Fruit fly (Drosophila melanogaster) whole organism, embryonic: ENCODE results near the gene CG13404.

ENCODE experiments used
- CG12219 ChIP-seq: fragments of 200-800 bp; sonication (Bioruptor generic); optimal IDR thresholded peaks from 3 replicates; lab custom pipeline; 2018; ENCODE audit warnings: missing biosample characterization, mild to moderate bottlenecking, missing genetic modification characterization
- CG17612 ChIP-seq: fragments of 200-800 bp; sonication (Bioruptor generic); IDR thresholded peaks from 2 replicates; pipeline ENCODE4 v1.3.6; 2022; ENCODE audit warnings: missing biosample characterization, missing genetic modification characterization
- CG18262 ChIP-seq: fragments of 200-800 bp; optimal IDR thresholded peaks from 3 replicates; lab custom pipeline; 2019; ENCODE audit warnings: missing biosample characterization, mild to moderate bottlenecking, missing genetic modification characterization, moderate library complexity
- CG1832 ChIP-seq: fragments of 200-800 bp; sonication (Bioruptor generic); optimal IDR thresholded peaks from 2 replicates; lab custom pipeline; 2017; ENCODE audit warnings: missing biosample characterization, mild to moderate bottlenecking, missing genetic modification characterization, inconsistent platforms
- CG18599 ChIP-seq: fragments of 200-800 bp; sonication (Bioruptor generic); optimal IDR thresholded peaks from 3 replicates; lab custom pipeline; 2017; ENCODE audit warnings: missing biosample characterization, missing genetic modification characterization, mild to moderate bottlenecking, moderate library complexity, missing genetic modification reagents
- CG3163 ChIP-seq: fragments of 200-800 bp; sonication (Bioruptor generic); optimal IDR thresholded peaks from 3 replicates; lab custom pipeline; 2016; ENCODE audit warnings: missing biosample characterization, missing genetic modification characterization
- CG34376 ChIP-seq: fragments of 200-800 bp; sonication (Bioruptor generic); optimal IDR thresholded peaks from 2 replicates; lab custom pipeline; 2018; ENCODE audit warnings: missing biosample characterization, mild to moderate bottlenecking, missing genetic modification characterization
- CG4617 ChIP-seq: fragments of 200-800 bp; sonication (Bioruptor generic); optimal IDR thresholded peaks from 3 replicates; lab custom pipeline; 2016; ENCODE audit warnings: missing biosample characterization, missing genetic modification characterization, borderline replicate concordance
- CG4820 ChIP-seq: fragments of 200-800 bp; sonication (Bioruptor generic); optimal IDR thresholded peaks from 3 replicates; lab custom pipeline; 2016; ENCODE audit warnings: missing biosample characterization, missing genetic modification characterization
- CG7271 ChIP-seq: fragments of 200-800 bp; sonication (Bioruptor generic); optimal IDR thresholded peaks from 2 replicates; lab custom pipeline; 2018; ENCODE audit warnings: missing biosample characterization, mild to moderate bottlenecking, missing genetic modification characterization, moderate library complexity
- CG7745 ChIP-seq: fragments of 200-800 bp; sonication (Bioruptor generic); optimal IDR thresholded peaks from 2 replicates; lab custom pipeline; 2018; ENCODE audit warnings: missing biosample characterization, mild to moderate bottlenecking, missing genetic modification characterization, moderate library complexity
- CG7786 ChIP-seq: fragments of 200-800 bp; sonication (Bioruptor generic); optimal IDR thresholded peaks from 2 replicates; lab custom pipeline; 2016; ENCODE audit warnings: missing biosample characterization, missing genetic modification characterization
- D19A ChIP-seq: fragments of 200-800 bp; optimal IDR thresholded peaks from 3 replicates; lab custom pipeline; 2019; ENCODE audit warnings: missing biosample characterization, mild to moderate bottlenecking, missing genetic modification characterization, moderate library complexity
- Dbx ChIP-seq: fragments of 200-800 bp; sonication (Bioruptor generic); IDR thresholded peaks from 3 replicates; pipeline ENCODE4 v1.3.6; 2022; ENCODE audit warnings: missing biosample characterization, missing genetic modification characterization
- Dfd ChIP-seq, 2 experiments: fragments of >200 bp; optimal IDR thresholded peaks; 2 replicates each; lab custom pipeline; 2017; ENCODE audit warnings: missing biosample characterization in 2 of 2, missing genetic modification characterization in 2 of 2
- Dip3 ChIP-seq: fragments of 200-800 bp; sonication (Bioruptor generic); optimal IDR thresholded peaks from 3 replicates; lab custom pipeline; 2016; ENCODE audit warnings: missing biosample characterization, missing genetic modification characterization
- GATAe ChIP-seq: fragments of 200-800 bp; sonication (Bioruptor generic); conservative IDR thresholded peaks from 2 replicates; pipeline ENCODE4 v1.3.6; 2022; ENCODE audit warnings: missing biosample characterization, missing genetic modification characterization
- HHEX ChIP-seq: fragments of 200-800 bp; sonication (Bioruptor generic); optimal IDR thresholded peaks from 3 replicates; lab custom pipeline; 2017; ENCODE audit warnings: missing biosample characterization, mild to moderate bottlenecking, missing genetic modification characterization, missing genetic modification reagents
- HmgZ ChIP-seq: fragments of 200-800 bp; sonication (Bioruptor generic); optimal IDR thresholded peaks from 2 replicates; lab custom pipeline; 2018; ENCODE audit warnings: missing biosample characterization, mild to moderate bottlenecking, missing genetic modification characterization
- MBD-R2 ChIP-seq: fragments of 200-800 bp; sonication (Bioruptor generic); IDR thresholded peaks from 2 replicates; pipeline ENCODE4 v1.3.6; 2022; ENCODE audit warnings: missing biosample characterization, missing genetic modification characterization
- MESR4 ChIP-seq: fragments of 200-800 bp; sonication (Bioruptor generic); optimal IDR thresholded peaks from 2 replicates; lab custom pipeline; 2018; ENCODE audit warnings: missing biosample characterization, mild to moderate bottlenecking, missing genetic modification characterization, moderate library complexity
- MTF-1 ChIP-seq: fragments of 200-800 bp; sonication (Bioruptor generic); optimal IDR thresholded peaks from 2 replicates; lab custom pipeline; 2018; ENCODE audit warnings: missing biosample characterization, mild to moderate bottlenecking, missing genetic modification characterization, borderline replicate concordance
- Mes4 ChIP-seq: fragments of 200-800 bp; sonication (Bioruptor generic); optimal IDR thresholded peaks from 2 replicates; lab custom pipeline; 2016; ENCODE audit warnings: missing biosample characterization, missing genetic modification characterization
- NfI ChIP-seq: fragments of 200-800 bp; sonication (Bioruptor generic); optimal IDR thresholded peaks from 3 replicates; lab custom pipeline; 2018; ENCODE audit warnings: missing biosample characterization, mild to moderate bottlenecking, missing genetic modification characterization, moderate library complexity
- Spps ChIP-seq: fragments of 200-800 bp; sonication (Bioruptor generic); optimal IDR thresholded peaks from 2 replicates; lab custom pipeline; 2018; ENCODE audit warnings: missing biosample characterization, mild to moderate bottlenecking, missing genetic modification characterization
- Sry-δ ChIP-seq: fragments of 200-800 bp; sonication (Bioruptor generic); optimal IDR thresholded peaks from 2 replicates; lab custom pipeline; 2016; ENCODE audit warnings: missing biosample characterization, missing genetic modification characterization
- YL-1 ChIP-seq: fragments of 200-800 bp; sonication (Bioruptor generic); optimal IDR thresholded peaks from 3 replicates; lab custom pipeline; 2017; ENCODE audit warnings: missing biosample characterization, mild to moderate bottlenecking, missing genetic modification characterization
- abd-A ChIP-seq: fragments of 200-800 bp; sonication (Bioruptor generic); optimal IDR thresholded peaks from 3 replicates; lab custom pipeline; 2019; ENCODE audit warnings: missing biosample characterization, mild to moderate bottlenecking, missing genetic modification characterization, moderate library complexity
- amos ChIP-seq: fragments of 200-800 bp; sonication (Bioruptor generic); IDR thresholded peaks from 2 replicates; pipeline ENCODE4 v1.3.6; 2022; ENCODE audit warnings: missing biosample characterization, missing genetic modification characterization; ENCODE audit not compliant: partially characterized antibody
- aop ChIP-seq: fragments of 200-800 bp; sonication (Bioruptor generic); IDR thresholded peaks from 2 replicates; pipeline ENCODE4 v1.3.6; 2022; ENCODE audit warnings: missing biosample characterization, missing genetic modification characterization
- bigmax ChIP-seq: fragments of 200-800 bp; sonication (Bioruptor generic); optimal IDR thresholded peaks from 2 replicates; lab custom pipeline; 2018; ENCODE audit warnings: missing biosample characterization, mild to moderate bottlenecking, missing genetic modification characterization
- chif ChIP-seq, 2 experiments: fragments of 200-800 bp; sonication (Bioruptor generic); optimal IDR thresholded peaks; 3 replicates each; lab custom pipeline; 2016; ENCODE audit warnings: missing biosample characterization in 2 of 2, missing genetic modification characterization in 2 of 2
- dm ChIP-seq: fragments of 200-800 bp; sonication (Bioruptor generic); optimal IDR thresholded peaks from 3 replicates; lab custom pipeline; 2016; ENCODE audit warnings: missing biosample characterization, missing genetic modification characterization
- en ChIP-seq: fragments of 200-800 bp; sonication (Bioruptor generic); optimal IDR thresholded peaks from 2 replicates; lab custom pipeline; 2016; ENCODE audit warnings: missing biosample characterization, missing genetic modification characterization
- fd64A ChIP-seq: fragments of 200-800 bp; sonication (Bioruptor generic); optimal IDR thresholded peaks from 3 replicates; lab custom pipeline; 2018; ENCODE audit warnings: missing biosample characterization, mild to moderate bottlenecking, missing genetic modification characterization
- gce ChIP-seq: fragments of 200-800 bp; sonication (Bioruptor generic); IDR thresholded peaks from 3 replicates; pipeline ENCODE4 v1.3.6; 2022; ENCODE audit warnings: missing biosample characterization, missing genetic modification characterization
- grn ChIP-seq: fragments of 200-800 bp; sonication (Bioruptor generic); optimal IDR thresholded peaks from 3 replicates; lab custom pipeline; 2017; ENCODE audit warnings: missing biosample characterization, missing genetic modification characterization
- kah ChIP-seq: fragments of 200-800 bp; sonication (Bioruptor generic); optimal IDR thresholded peaks from 2 replicates; lab custom pipeline; 2018; ENCODE audit warnings: missing biosample characterization, mild to moderate bottlenecking, missing genetic modification characterization
- ken ChIP-seq: fragments of 200-800 bp; sonication (Bioruptor generic); IDR thresholded peaks from 3 replicates; pipeline ENCODE4 v1.3.6; 2022; ENCODE audit warnings: missing biosample characterization, missing genetic modification characterization
- lab ChIP-seq: fragments of 200-800 bp; sonication (Bioruptor generic); optimal IDR thresholded peaks from 3 replicates; lab custom pipeline; 2017; ENCODE audit warnings: missing biosample characterization, missing genetic modification characterization, mild to moderate bottlenecking, moderate library complexity, missing genetic modification reagents
- repo ChIP-seq: fragments of 200-800 bp; sonication (Bioruptor generic); optimal IDR thresholded peaks from 2 replicates; lab custom pipeline; 2016; ENCODE audit warnings: missing biosample characterization, missing genetic modification characterization
- ro ChIP-seq: fragments of 200-800 bp; sonication (Bioruptor generic); IDR thresholded peaks from 2 replicates; pipeline ENCODE4 v1.3.6; 2022; ENCODE audit warnings: missing biosample characterization, missing genetic modification characterization
- scrt ChIP-seq: fragments of 200-800 bp; sonication (Bioruptor generic); optimal IDR thresholded peaks from 2 replicates; lab custom pipeline; 2018; ENCODE audit warnings: missing biosample characterization, mild to moderate bottlenecking, missing genetic modification characterization, moderate library complexity
- sima ChIP-seq: fragments of 200-800 bp; sonication (Bioruptor generic); optimal IDR thresholded peaks from 2 replicates; lab custom pipeline; 2016; ENCODE audit warnings: missing biosample characterization, missing genetic modification characterization
- toy ChIP-seq: fragments of 200-800 bp; sonication (Bioruptor generic); IDR thresholded peaks from 2 replicates; pipeline ENCODE4 v1.3.6; 2022; ENCODE audit warnings: missing biosample characterization, missing genetic modification characterization
- trem ChIP-seq: fragments of 200-800 bp; optimal IDR thresholded peaks from 3 replicates; lab custom pipeline; 2019; ENCODE audit warnings: missing biosample characterization, mild to moderate bottlenecking, missing genetic modification characterization, moderate library complexity
- tup ChIP-seq: fragments of 200-800 bp; sonication (Bioruptor generic); optimal IDR thresholded peaks from 2 replicates; lab custom pipeline; 2016; ENCODE audit warnings: missing biosample characterization, mild to moderate bottlenecking, missing genetic modification characterization, moderate library complexity

The CG13404 gene

dm6 chrX:14242941-14243736 is 22.9 kb downstream of the CG13404 start, which contains the start of gene CG32599 (continued):
- TF ChIP-seq abd-A (tag; lab: Kevin White, UChicago), result no peak
- TF ChIP-seq MTF-1, result no peak
- TF ChIP-seq CG3163 (GFP tag; lab: Kevin White, UChicago), result no peak
- peak; percentile 10 for TF ChIP-seq CG18599 (GFP tag; lab: Kevin White, UChicago)
- TF ChIP-seq grn (GFP tag; lab: Kevin White, UChicago), result no peak
- no peak for TF ChIP-seq CG4617 (GFP tag; lab: Kevin White, UChicago)
- no peak for TF ChIP-seq trem (tag; lab: Kevin White, UChicago)
- no peak for TF ChIP-seq gce (GFP tag; lab: Robert Waterston, UW)
- TF ChIP-seq HmgZ (tag; lab: Kevin White, UChicago), result no peak
- no peak for TF ChIP-seq CG1832
- no peak for TF ChIP-seq CG7786 (GFP tag; lab: Kevin White, UChicago)
- TF ChIP-seq toy (GFP tag; lab: Robert Waterston, UW), result no peak
- TF ChIP-seq lab (GFP tag; lab: Kevin White, UChicago), result peak; percentile 27
- TF ChIP-seq kah (GFP tag; lab: Kevin White, UChicago), result no peak
- TF ChIP-seq chif (GFP tag; optimal IDR thresholded peaks at IDR 0.05; lab: Kevin White, UChicago), result no peak
- no peak for TF ChIP-seq GATAe (GFP tag; lab: Robert Waterston, UW)
- TF ChIP-seq Dbx (GFP tag; lab: Robert Waterston, UW), result peak; percentile 48; the same call in 1 of the 3 replicates
- no peak for TF ChIP-seq CG12219 (GFP tag; lab: Kevin White, UChicago)
- no peak for TF ChIP-seq Mes4 (GFP tag; lab: Kevin White, UChicago)
- TF ChIP-seq aop (GFP tag; lab: Robert Waterston, UW), result no peak
- TF ChIP-seq fd64A (GFP tag; lab: Kevin White, UChicago), result no peak
- TF ChIP-seq ken (GFP tag; lab: Robert Waterston, UW), result no peak
- no peak for TF ChIP-seq NfI (GFP tag; lab: Kevin White, UChicago)
- peak; percentile 62 for TF ChIP-seq amos
- TF ChIP-seq CG34376 (GFP tag; lab: Kevin White, UChicago), result no peak

- TF ChIP-seq sima (GFP tag; lab: Kevin White, UChicago) (no peak), tup (no peak), CG4617 (GFP tag; lab: Kevin White, UChicago) (peak; percentile 73), MBD-R2 (GFP tag; lab: Robert Waterston, UW) (0 out of 2 replicates have a peak, but pooled peaks have one; percentile 22), CG7745 (no peak), Spps (no peak), CG7271 (tag; lab: Kevin White, UChicago) (no peak), Sry-δ (peak; percentile 37), CG18262 (tag; lab: Kevin White, UChicago) (no peak), Dbx (GFP tag; lab: Robert Waterston, UW) (no peak), Dip3 (no peak), CG4820 (GFP tag; lab: Kevin White, UChicago) (no peak), HHEX (GFP tag; lab: Kevin White, UChicago) (no peak), bigmax (GFP tag; lab: Kevin White, UChicago) (no peak), YL-1 (GFP tag; lab: Kevin White, UChicago) (peak; percentile 36), CG17612 (GFP tag; lab: Robert Waterston, UW) (no peak), scrt (GFP tag; lab: Kevin White, UChicago) (no peak), repo (GFP tag; lab: Kevin White, UChicago) (no peak), Dfd (GFP tag; optimal IDR thresholded peaks at IDR 0.05; lab: Kevin White, UChicago) (peak in 1 of 2 experiments; percentile 81), en (GFP tag; lab: Kevin White, UChicago) (no peak), MESR4 (GFP tag; lab: Kevin White, UChicago) (peak; percentile 96), D19A (tag; lab: Kevin White, UChicago) (no peak), dm (GFP tag; lab: Kevin White, UChicago) (no peak), ro (GFP tag; lab: Robert Waterston, UW) (no peak)
These were observed 23.6 kb downstream of the CG13404 start, which contains the start of gene mRNA-cap for dm6 chrX:14242479-14242878. Gene mRNA-cap (minus strand): TSS chrX:14242822.
